Fruit fly (Drosophila melanogaster) whole organism, embryonic: ENCODE measurements around the gene CG14691.

Experiments
- Awh ChIP-seq: fragments of 200-800 bp; sonication (Bioruptor generic); IDR thresholded peaks from 2 replicates; pipeline ENCODE4, ENCODE4 v1.3.6; 2022; ENCODE audit warnings: missing biosample characterization, missing genetic modification characterization
- CG10431 ChIP-seq: fragments of 200-800 bp; sonication (Bioruptor generic); optimal IDR thresholded peaks from 3 replicates; lab custom pipeline; 2018; ENCODE audit warnings: missing biosample characterization, mild to moderate bottlenecking, missing genetic modification characterization
- CG11504 ChIP-seq: fragments of 200-800 bp; sonication (Bioruptor generic); optimal IDR thresholded peaks from 3 replicates; lab custom pipeline; 2019; ENCODE audit warnings: missing biosample characterization, mild to moderate bottlenecking, missing genetic modification characterization, moderate library complexity
- CG12391 ChIP-seq: fragments of 200-800 bp; sonication (Bioruptor generic); optimal IDR thresholded peaks from 3 replicates; lab custom pipeline; 2018; ENCODE audit warnings: missing biosample characterization, mild to moderate bottlenecking, missing genetic modification characterization, moderate library complexity
- CG13424 ChIP-seq: fragments of 200-800 bp; sonication (Bioruptor generic); optimal IDR thresholded peaks from 2 replicates; lab custom pipeline; 2019; ENCODE audit warnings: missing biosample characterization, mild to moderate bottlenecking, missing genetic modification characterization, moderate library complexity
- CG14050 ChIP-seq: fragments of 200-800 bp; sonication (Bioruptor generic); IDR thresholded peaks from 3 replicates; pipeline ENCODE4 v1.3.6; 2022; ENCODE audit warnings: missing biosample characterization, missing genetic modification characterization
- CG14965 ChIP-seq: fragments of 200-800 bp; sonication (Bioruptor generic); optimal IDR thresholded peaks from 2 replicates; lab custom pipeline; 2016; ENCODE audit warnings: missing biosample characterization, missing genetic modification characterization, borderline replicate concordance
- CG2202 ChIP-seq: fragments of 200-800 bp; sonication (Bioruptor generic); optimal IDR thresholded peaks from 2 replicates; lab custom pipeline; 2018; ENCODE audit warnings: missing biosample characterization, mild to moderate bottlenecking, missing genetic modification characterization
- CG3065 ChIP-seq: fragments of 200-800 bp; sonication (Bioruptor generic); optimal IDR thresholded peaks from 2 replicates; lab custom pipeline; 2016; ENCODE audit warnings: missing biosample characterization, missing genetic modification characterization
- CG31224 ChIP-seq: fragments of 200-800 bp; sonication (Bioruptor generic); IDR thresholded peaks from 2 replicates; pipeline ENCODE4 v1.3.6; 2022; ENCODE audit warnings: missing biosample characterization, missing genetic modification characterization
- CG32772 ChIP-seq: fragments of 200-800 bp; sonication (Bioruptor generic); IDR thresholded peaks from 2 replicates; pipeline ENCODE4 v1.3.6; 2022; ENCODE audit warnings: missing biosample characterization, missing genetic modification characterization
- CG33557 ChIP-seq: fragments of 200-800 bp; sonication (Bioruptor generic); optimal IDR thresholded peaks from 2 replicates; lab custom pipeline; 2019; ENCODE audit warnings: missing biosample characterization, mild to moderate bottlenecking, missing genetic modification characterization, moderate library complexity
- CG3407 ChIP-seq: fragments of 200-800 bp; sonication (Bioruptor generic); optimal IDR thresholded peaks from 2 replicates; lab custom pipeline; 2018; ENCODE audit warnings: missing biosample characterization, mild to moderate bottlenecking, missing genetic modification characterization
- CG4707 ChIP-seq: fragments of 200-800 bp; sonication (Bioruptor generic); optimal IDR thresholded peaks from 2 replicates; lab custom pipeline; 2018; ENCODE audit warnings: missing biosample characterization, mild to moderate bottlenecking, missing genetic modification characterization, moderate library complexity
- CG6791 ChIP-seq: fragments of 200-800 bp; sonication (Bioruptor generic); IDR thresholded peaks from 3 replicates; pipeline ENCODE4 v1.3.6; 2022; ENCODE audit warnings: missing biosample characterization, missing genetic modification characterization; ENCODE audit not compliant: partially characterized antibody
- CG7372 ChIP-seq: fragments of 200-800 bp; sonication (Bioruptor generic); IDR thresholded peaks from 2 replicates; pipeline ENCODE4 v1.3.6; 2022; ENCODE audit warnings: missing biosample characterization, missing genetic modification characterization
- CG8281 ChIP-seq: fragments of 200-800 bp; sonication (Bioruptor generic); optimal IDR thresholded peaks from 2 replicates; lab custom pipeline; 2018; ENCODE audit warnings: missing biosample characterization, mild to moderate bottlenecking, missing genetic modification characterization, moderate library complexity
- CG8388 ChIP-seq: fragments of 200-800 bp; sonication (Bioruptor generic); optimal IDR thresholded peaks from 2 replicates; lab custom pipeline; 2019; ENCODE audit warnings: missing biosample characterization, mild to moderate bottlenecking, missing genetic modification characterization, moderate library complexity
- CG9727 ChIP-seq: fragments of 200-800 bp; sonication (Bioruptor generic); optimal IDR thresholded peaks from 3 replicates; lab custom pipeline; 2017; ENCODE audit warnings: missing biosample characterization, mild to moderate bottlenecking, missing genetic modification characterization
- D ChIP-seq, 2 experiments: fragments of 200-800 bp in 1 of 2; fragments of >200 bp in 1 of 2; sonication (Bioruptor generic) in 1 of 2; optimal IDR thresholded peaks; 2 replicates in 1 of 2; 3 replicates in 1 of 2; lab custom pipeline; 2017; ENCODE audit warnings: mild to moderate bottlenecking in 1 of 2, missing biosample characterization in 1 of 2, missing genetic modification characterization in 1 of 2, missing genetic modification reagents in 1 of 2
- Dip2 ChIP-seq: fragments of 200-800 bp; sonication (Bioruptor generic); IDR thresholded peaks from 2 replicates; pipeline ENCODE4 v1.3.6; 2022; ENCODE audit warnings: missing biosample characterization, missing genetic modification characterization
- Fer3 ChIP-seq: fragments of 200-800 bp; sonication (Bioruptor generic); optimal IDR thresholded peaks from 2 replicates; lab custom pipeline; 2018; ENCODE audit warnings: missing biosample characterization, mild to moderate bottlenecking, missing genetic modification characterization, moderate library complexity
- H15 ChIP-seq: fragments of 200-800 bp; sonication (Bioruptor generic); IDR thresholded peaks from 3 replicates; pipeline ENCODE4 v1.3.6; 2022; ENCODE audit warnings: missing biosample characterization, missing genetic modification characterization
- Hey ChIP-seq: fragments of 200-800 bp; sonication (Bioruptor generic); optimal IDR thresholded peaks from 3 replicates; lab custom pipeline; 2018; ENCODE audit warnings: missing biosample characterization, mild to moderate bottlenecking, missing genetic modification characterization
- Hsf ChIP-seq: fragments of 200-800 bp; sonication (Bioruptor generic); optimal IDR thresholded peaks from 3 replicates; lab custom pipeline; 2016; ENCODE audit warnings: missing biosample characterization, missing genetic modification characterization
- Lhr ChIP-seq: fragments of 200-800 bp; sonication (Bioruptor generic); optimal IDR thresholded peaks from 3 replicates; lab custom pipeline; 2017; ENCODE audit warnings: mild to moderate bottlenecking, missing biosample characterization, missing genetic modification reagents, missing genetic modification characterization
- MTF-1 ChIP-seq: fragments of 200-800 bp; sonication (Bioruptor generic); optimal IDR thresholded peaks from 2 replicates; lab custom pipeline; 2018; ENCODE audit warnings: missing biosample characterization, mild to moderate bottlenecking, missing genetic modification characterization, borderline replicate concordance
- Neu2 ChIP-seq: fragments of 200-800 bp; sonication (Bioruptor generic); optimal IDR thresholded peaks from 3 replicates; lab custom pipeline; 2016; ENCODE audit warnings: missing biosample characterization, missing genetic modification characterization, borderline replicate concordance
- Poxn ChIP-seq: fragments of 200-800 bp; sonication (Bioruptor generic); IDR thresholded peaks from 2 replicates; pipeline ENCODE4 v1.3.6; 2022; ENCODE audit warnings: missing biosample characterization, missing genetic modification characterization
- amos ChIP-seq: fragments of 200-800 bp; sonication (Bioruptor generic); IDR thresholded peaks from 2 replicates; pipeline ENCODE4 v1.3.6; 2022; ENCODE audit warnings: missing biosample characterization, missing genetic modification characterization; ENCODE audit not compliant: partially characterized antibody
- caup ChIP-seq: fragments of 200-800 bp; sonication (Bioruptor generic); optimal IDR thresholded peaks from 3 replicates; lab custom pipeline; 2017; ENCODE audit warnings: missing biosample characterization, mild to moderate bottlenecking, missing genetic modification characterization, moderate library complexity; ENCODE audit not compliant: severe bottlenecking
- dan ChIP-seq: fragments of 200-800 bp; sonication (Bioruptor generic); IDR thresholded peaks from 2 replicates; pipeline ENCODE4 v1.3.6; 2022; ENCODE audit warnings: missing biosample characterization, missing genetic modification characterization
- dati ChIP-seq: fragments of 200-800 bp; sonication (Bioruptor generic); IDR thresholded peaks from 2 replicates; pipeline ENCODE4 v1.3.6; 2022; ENCODE audit warnings: missing biosample characterization, missing genetic modification characterization
- gcm ChIP-seq: fragments of 200-800 bp; sonication (Bioruptor generic); optimal IDR thresholded peaks from 2 replicates; lab custom pipeline; 2019; ENCODE audit warnings: missing biosample characterization, mild to moderate bottlenecking, missing genetic modification characterization, moderate library complexity
- h ChIP-seq: fragments of >200 bp; optimal IDR thresholded peaks from 2 replicates; lab custom pipeline; 2017
- kah ChIP-seq: fragments of 200-800 bp; sonication (Bioruptor generic); optimal IDR thresholded peaks from 2 replicates; lab custom pipeline; 2018; ENCODE audit warnings: missing biosample characterization, mild to moderate bottlenecking, missing genetic modification characterization
- kay ChIP-seq: fragments of 200-800 bp; sonication (Bioruptor generic); optimal IDR thresholded peaks from 2 replicates; lab custom pipeline; 2016; ENCODE audit warnings: missing biosample characterization, missing genetic modification characterization
- klu ChIP-seq: fragments of 200-800 bp; sonication (Bioruptor generic); IDR thresholded peaks from 2 replicates; pipeline ENCODE4 v1.3.6; 2022; ENCODE audit warnings: missing biosample characterization, missing genetic modification characterization
- lov ChIP-seq, 2 experiments: fragments of 200-800 bp in 1 of 2; fragments of >200 bp in 1 of 2; sonication (Bioruptor generic) in 1 of 2; IDR thresholded peaks in 1 of 2; optimal IDR thresholded peaks in 1 of 2; 2 replicates in 1 of 2; 3 replicates in 1 of 2; pipeline versions ENCODE4 v1.3.6 to Lab custom; 2017 to 2022; ENCODE audit warnings: missing biosample characterization in 1 of 2, missing genetic modification characterization in 1 of 2
- odd ChIP-seq: fragments of 200-800 bp; sonication (Bioruptor generic); optimal IDR thresholded peaks from 2 replicates; lab custom pipeline; 2017; ENCODE audit warnings: missing biosample characterization, mild to moderate bottlenecking, missing genetic modification characterization
- onecut ChIP-seq: fragments of 200-800 bp; sonication (Bioruptor generic); IDR thresholded peaks from 2 replicates; pipeline ENCODE4 v1.3.6; 2022; ENCODE audit warnings: missing biosample characterization, missing genetic modification characterization
- p53 ChIP-seq: fragments of 200-800 bp; sonication (Bioruptor generic); optimal IDR thresholded peaks from 2 replicates; lab custom pipeline; 2016; ENCODE audit warnings: missing biosample characterization, missing genetic modification characterization
- ro ChIP-seq: fragments of 200-800 bp; sonication (Bioruptor generic); IDR thresholded peaks from 2 replicates; pipeline ENCODE4 v1.3.6; 2022; ENCODE audit warnings: missing biosample characterization, missing genetic modification characterization
- tgo ChIP-seq: fragments of 200-800 bp; sonication (Bioruptor generic); IDR thresholded peaks from 3 replicates; pipeline ENCODE4 v1.3.6; 2022; ENCODE audit warnings: missing biosample characterization, missing genetic modification characterization
- tio ChIP-seq: fragments of 200-800 bp; sonication (Bioruptor generic); optimal IDR thresholded peaks from 2 replicates; lab custom pipeline; 2017; ENCODE audit warnings: missing biosample characterization, missing genetic modification characterization, inconsistent platforms
- yki ChIP-seq: fragments of >200 bp; optimal IDR thresholded peaks from 3 replicates; lab custom pipeline; 2018
- zfh1 ChIP-seq: fragments of 200-800 bp; sonication (Bioruptor generic); IDR thresholded peaks from 3 replicates; pipeline ENCODE4 v1.3.6; 2022; ENCODE audit warnings: missing biosample characterization, missing genetic modification characterization

The CG14691 gene

dm6 chr3R:10760966-10761855, 5.8 kb upstream of the CG14691 start, which contains the start of the genes MED7 and Cap-H2 (continued):
- TF ChIP-seq CG4707 (GFP tag; lab: Kevin White, UChicago), result no peak
- peak; percentile 71 for TF ChIP-seq CG31224 (GFP tag; lab: Robert Waterston, UW)
- no peak for TF ChIP-seq Poxn (GFP tag; lab: Robert Waterston, UW)
- peak; percentile 67 for TF ChIP-seq Awh (GFP tag; lab: Robert Waterston, UW)
- no peak for TF ChIP-seq h
- TF ChIP-seq CG12391 (tag; lab: Kevin White, UChicago), result peak; percentile 92
- peak; percentile 88 for TF ChIP-seq kay
- 0 out of 2 replicates have a peak, but pooled peaks have one; percentile 18 for TF ChIP-seq dati (GFP tag; lab: Robert Waterston, UW)
- peak; percentile 84 for TF ChIP-seq klu (GFP tag; lab: Robert Waterston, UW)
- peak; percentile 25 for TF ChIP-seq D (optimal IDR thresholded peaks at IDR 0.05; lab: Kevin White, UChicago)
- peak; percentile 60 for TF ChIP-seq D (GFP tag; optimal IDR thresholded peaks at IDR 0.05; lab: Kevin White, UChicago)
- no peak for TF ChIP-seq Neu2 (GFP tag; lab: Kevin White, UChicago)
- TF ChIP-seq Hsf (GFP tag; lab: Kevin White, UChicago), result peak; percentile 87
- peak; percentile 85 for TF ChIP-seq CG9727
- peak; percentile 58 for TF ChIP-seq CG3407 (GFP tag; lab: Kevin White, UChicago)
- peak; percentile 8 for TF ChIP-seq odd
- TF ChIP-seq lov (optimal IDR thresholded peaks at IDR 0.05; lab: Kevin White, UChicago), result no peak
- TF ChIP-seq lov (GFP tag; IDR thresholded peaks at IDR 0.05; lab: Robert Waterston, UW), result 0 out of 3 replicates have a peak, but pooled peaks have one; percentile 27
- TF ChIP-seq tgo (GFP tag; lab: Robert Waterston, UW), result peak; percentile 82
- peak; percentile 75 for TF ChIP-seq CG32772 (GFP tag; lab: Robert Waterston, UW)
- peak; percentile 64 for TF ChIP-seq CG14050 (GFP tag; lab: Robert Waterston, UW)
- no peak for TF ChIP-seq CG14965 (GFP tag; lab: Kevin White, UChicago)
- TF ChIP-seq CG8388 (GFP tag; lab: Kevin White, UChicago), result no peak
- TF ChIP-seq zfh1 (GFP tag; lab: Robert Waterston, UW), result peak; percentile 88
- TF ChIP-seq tio, result peak; percentile 62
- peak; percentile 58 for TF ChIP-seq caup (GFP tag; lab: Kevin White, UChicago)
- no peak for TF ChIP-seq dan
- TF ChIP-seq Dip2, result peak; percentile 25; the same call in 1 of the 2 replicates
- TF ChIP-seq onecut (GFP tag; lab: Robert Waterston, UW), result peak; percentile 30; the same call in 1 of the 2 replicates
- TF ChIP-seq yki (lab: Kevin White, UChicago), result no peak
- peak; percentile 96 for TF ChIP-seq amos (GFP tag; lab: Robert Waterston, UW)
- peak; percentile 62 for TF ChIP-seq Fer3
- peak; percentile 57 for TF ChIP-seq Lhr
- TF ChIP-seq CG2202 (tag; lab: Kevin White, UChicago), result no peak
- peak; percentile 48 for TF ChIP-seq CG3065 (GFP tag; lab: Kevin White, UChicago)
- peak; percentile 73 for TF ChIP-seq CG7372 (GFP tag; lab: Robert Waterston, UW)
- peak; percentile 20 for TF ChIP-seq p53 (GFP tag; lab: Kevin White, UChicago)
- peak; percentile 73; the same call in 2 of the 3 replicates for TF ChIP-seq H15 (GFP tag; lab: Robert Waterston, UW)
- TF ChIP-seq CG33557 (GFP tag; lab: Kevin White, UChicago), result peak; percentile 73
- TF ChIP-seq CG8281 (tag; lab: Kevin White, UChicago), result no peak
- TF ChIP-seq CG13424 (tag; lab: Kevin White, UChicago), result peak; percentile 86
- TF ChIP-seq CG6791 (GFP tag; lab: Robert Waterston, UW), result peak; percentile 92
- TF ChIP-seq Hey (tag; lab: Kevin White, UChicago), result no peak
- TF ChIP-seq ro, result peak; percentile 27; the same call in 1 of the 2 replicates
- TF ChIP-seq kah (GFP tag; lab: Kevin White, UChicago), result no peak
- TF ChIP-seq gcm, result no peak
- TF ChIP-seq CG11504, result no peak
- no peak for TF ChIP-seq MTF-1 (GFP tag; lab: Kevin White, UChicago)
- no peak for TF ChIP-seq CG10431 (GFP tag; lab: Kevin White, UChicago)
